Fruit fly (Drosophila melanogaster): ENCODE measurements around the gene Oatp33Ea.
A peak's percentile ranks its signal among the peaks of the same experiment; 100 is the strongest.

Oatp33Ea gene

dm6 chr2L:12483866-12484554 lies 38.3 kb upstream of the Oatp33Ea start (continued):
- TF ChIP-seq Sox100B (GFP tag; optimal IDR thresholded peaks at IDR 0.05) (peak; percentile 89), CG10274 (GFP tag; optimal IDR thresholded peaks at IDR 0.05) (peak; percentile 63), ERR (GFP tag; optimal IDR thresholded peaks at IDR 0.05) (peak; percentile 75), YL-1 (GFP tag; optimal IDR thresholded peaks at IDR 0.05) (peak; percentile 68), HmgZ (tag; optimal IDR thresholded peaks at IDR 0.05) (peak; percentile 84), Adf1 (GFP tag; IDR thresholded peaks at IDR 0.05) (peak; percentile 18; the same call in 1 of the 2 replicates), CG17612 (GFP tag; IDR thresholded peaks at IDR 0.05) (peak; percentile 76; the same call in 1 of the 2 replicates), Optix (GFP tag; IDR thresholded peaks at IDR 0.05) (peak; percentile 82), CG8944 (GFP tag; optimal IDR thresholded peaks at IDR 0.05) (peak; percentile 89), CG11560 (tag; IDR thresholded peaks at IDR 0.05) (peak; percentile 69; the same call in 1 of the 3 replicates), B-H2 (GFP tag; optimal IDR thresholded peaks at IDR 0.05) (peak; percentile 67), HHEX (GFP tag; optimal IDR thresholded peaks at IDR 0.05) (peak; percentile 88), sug (tag; optimal IDR thresholded peaks at IDR 0.05) (peak; percentile 87), CG14441 (GFP tag; IDR thresholded peaks at IDR 0.05) (peak; percentile 88), CG17361 (GFP tag; IDR thresholded peaks at IDR 0.05) (peak; percentile 91), CG4404 (GFP tag; IDR thresholded peaks at IDR 0.05) (no peak), pan (optimal IDR thresholded peaks at IDR 0.05) (no peak), pan (GFP tag; optimal IDR thresholded peaks at IDR 0.05 in 1 of 2, IDR thresholded peaks at IDR 0.05 in 1 of 2) (peak in 1 of 2 experiments; percentile 91), CG4424 (GFP tag; optimal IDR thresholded peaks at IDR 0.05) (peak; percentile 89), BEAF-32 (GFP tag; optimal IDR thresholded peaks at IDR 0.05) (no peak), lbe (GFP tag; optimal IDR thresholded peaks at IDR 0.05) (peak; percentile 91), cg (GFP tag; optimal IDR thresholded peaks at IDR 0.05) (peak; percentile 73), CG32532 (GFP tag; IDR thresholded peaks at IDR 0.05) (peak; percentile 88), NK7.1 (GFP tag; optimal IDR thresholded peaks at IDR 0.05) (peak; percentile 82), Nf-YA (GFP tag; IDR thresholded peaks at IDR 0.05) (peak; percentile 81), CG9609 (GFP tag; optimal IDR thresholded peaks at IDR 0.05) (peak; percentile 92), CG7963 (GFP tag; IDR thresholded peaks at IDR 0.05; ENCODE audit: partially characterized antibody) (no peak), tin (GFP tag; optimal IDR thresholded peaks at IDR 0.05) (peak; percentile 91), odd (GFP tag; optimal IDR thresholded peaks at IDR 0.05) (peak; percentile 78), nerfin-2 (GFP tag; IDR thresholded peaks at IDR 0.05; ENCODE audit: partially characterized antibody) (no peak), CG7372 (GFP tag; IDR thresholded peaks at IDR 0.05) (peak; percentile 85), unpg (GFP tag; optimal IDR thresholded peaks at IDR 0.05) (peak; percentile 92), row (GFP tag; IDR thresholded peaks at IDR 0.05) (peak; percentile 95), slbo (GFP tag; IDR thresholded peaks at IDR 0.05) (peak; percentile 88), CG14710 (tag; optimal IDR thresholded peaks at IDR 0.05) (peak; percentile 80), danr (GFP tag; IDR thresholded peaks at IDR 0.05) (peak; percentile 84; the same call in 1 of the 2 replicates), nmo (GFP tag; optimal IDR thresholded peaks at IDR 0.05) (peak; percentile 92), jigr1 (GFP tag; IDR thresholded peaks at IDR 0.05) (no peak), CG7839 (tag; optimal IDR thresholded peaks at IDR 0.05) (peak; percentile 90), kay (GFP tag; optimal IDR thresholded peaks at IDR 0.05) (peak; percentile 71), CG3281 (GFP tag; optimal IDR thresholded peaks at IDR 0.05) (peak; percentile 89), Ptx1 (GFP tag; IDR thresholded peaks at IDR 0.05) (peak; percentile 92), GATAe (GFP tag; conservative IDR thresholded peaks at IDR 0.05) (peak; percentile 70; the same call in 1 of the 2 replicates), seq (GFP tag; IDR thresholded peaks at IDR 0.05) (peak; percentile 89), exex (tag; optimal IDR thresholded peaks at IDR 0.05) (peak; percentile 55), Mrtf (GFP tag; IDR thresholded peaks at IDR 0.05) (no peak; the same call in 2 of the 3 replicates), Bdp1 (GFP tag; optimal IDR thresholded peaks at IDR 0.05) (no peak), CG6765 (GFP tag; optimal IDR thresholded peaks at IDR 0.05) (peak; percentile 76), peb (GFP tag; IDR thresholded peaks at IDR 0.05) (peak; percentile 85), CG13775 (GFP tag; optimal IDR thresholded peaks at IDR 0.05) (peak; percentile 83)
